Worm (Caenorhabditis elegans) whole organism, L2 larva: ENCODE data around the gene C09F9.2.

Experiments
- F13H6.1 ChIP-seq: sonication (generic microtip); optimal IDR thresholded peaks from 2 replicates; lab custom pipeline; 2016; ENCODE audit warnings: missing genetic modification characterization, missing compliant biosample characterization
- R02D3.7 ChIP-seq: fragments of 150-350 bp; optimal IDR thresholded peaks from 2 replicates; lab custom pipeline; 2014; ENCODE audit warnings: missing biosample characterization, missing genetic modification characterization
- Y55F3AM.14 ChIP-seq: fragments of 200-800 bp; sonication (Bioruptor generic); optimal IDR thresholded peaks from 2 replicates; lab custom pipeline; 2018; ENCODE audit warnings: mild to moderate bottlenecking, missing genetic modification characterization, missing compliant biosample characterization
- ZK546.5 ChIP-seq: sonication (generic microtip); optimal IDR thresholded peaks from 2 replicates; lab custom pipeline; 2017; ENCODE audit warnings: missing biosample characterization, missing genetic modification characterization
- alr-1 ChIP-seq: fragments of 150-350 bp; optimal IDR thresholded peaks from 2 replicates; lab custom pipeline; 2014; ENCODE audit warnings: missing biosample characterization, missing genetic modification characterization
- ceh-16 ChIP-seq: fragments of 150-350 bp; optimal IDR thresholded peaks from 2 replicates; lab custom pipeline; 2014; ENCODE audit warnings: missing biosample characterization, missing genetic modification characterization
- ceh-82 ChIP-seq: fragments of 150-350 bp; optimal IDR thresholded peaks from 2 replicates; lab custom pipeline; 2014; ENCODE audit warnings: missing biosample characterization, missing genetic modification characterization
- crh-2 ChIP-seq: sonication (generic microtip); optimal IDR thresholded peaks from 2 replicates; lab custom pipeline; 2017; ENCODE audit warnings: missing biosample characterization, missing genetic modification characterization
- dmd-4 ChIP-seq: sonication (generic microtip); optimal IDR thresholded peaks from 2 replicates; lab custom pipeline; 2017; ENCODE audit warnings: missing biosample characterization, missing genetic modification characterization
- egl-27 ChIP-seq: sonication (generic microtip); optimal IDR thresholded peaks from 3 replicates; lab custom pipeline; 2017; ENCODE audit warnings: missing biosample characterization, missing genetic modification reagents, missing genetic modification characterization
- gmeb-1 ChIP-seq: fragments of 150-350 bp; optimal IDR thresholded peaks from 2 replicates; lab custom pipeline; 2014; ENCODE audit warnings: missing biosample characterization, missing genetic modification characterization
- lin-11 ChIP-seq: fragments of 150-350 bp; sonication (generic microtip); optimal IDR thresholded peaks from 2 replicates; lab custom pipeline; 2014; ENCODE audit warnings: missing biosample characterization, missing genetic modification characterization, inconsistent platforms, mixed read lengths
- lin-39 ChIP-seq: fragments of 150-350 bp; optimal IDR thresholded peaks from 2 replicates; lab custom pipeline; 2014; ENCODE audit warnings: missing biosample characterization, missing genetic modification reagents, missing genetic modification characterization
- lsy-2 ChIP-seq, 2 experiments: fragments of 150-350 bp in 1 of 2; sonication (generic microtip) in 1 of 2; optimal IDR thresholded peaks; 2 replicates each; lab custom pipeline; 2014 to 2017; ENCODE audit warnings: missing biosample characterization in 2 of 2, missing genetic modification characterization in 2 of 2
- mab-5 ChIP-seq: fragments of 150-350 bp; optimal IDR thresholded peaks from 2 replicates; lab custom pipeline; 2014; ENCODE audit warnings: missing biosample characterization, missing genetic modification characterization
- mbf-1 ChIP-seq: sonication (generic microtip); optimal IDR thresholded peaks from 2 replicates; lab custom pipeline; 2017; ENCODE audit warnings: missing biosample characterization, missing genetic modification characterization
- nhr-12 ChIP-seq: fragments of 150-350 bp; optimal IDR thresholded peaks from 2 replicates; lab custom pipeline; 2014; ENCODE audit warnings: missing biosample characterization, missing genetic modification characterization
- nhr-129 ChIP-seq: fragments of 150-350 bp; optimal IDR thresholded peaks from 2 replicates; lab custom pipeline; 2014; ENCODE audit warnings: missing biosample characterization, missing genetic modification characterization
- nhr-21 ChIP-seq: fragments of 150-350 bp; optimal IDR thresholded peaks from 2 replicates; lab custom pipeline; 2014; ENCODE audit warnings: missing biosample characterization, missing genetic modification characterization
- nhr-23 ChIP-seq: fragments of 150-350 bp; optimal IDR thresholded peaks from 2 replicates; lab custom pipeline; 2014; ENCODE audit warnings: missing biosample characterization, missing genetic modification reagents, missing genetic modification characterization
- nhr-25 ChIP-seq: fragments of 150-350 bp; sonication (generic microtip); optimal IDR thresholded peaks from 3 replicates; lab custom pipeline; 2014; ENCODE audit warnings: missing biosample characterization, missing genetic modification characterization
- peb-1 ChIP-seq: fragments of 150-350 bp; optimal IDR thresholded peaks from 2 replicates; lab custom pipeline; 2014; ENCODE audit warnings: missing biosample characterization, missing genetic modification characterization
- sem-4 ChIP-seq: fragments of 150-350 bp; optimal IDR thresholded peaks from 2 replicates; lab custom pipeline; 2014; ENCODE audit warnings: missing biosample characterization, missing genetic modification reagents, missing genetic modification characterization
- sma-9 ChIP-seq, 2 experiments: fragments of 150-350 bp in 1 of 2; sonication (generic microtip) in 1 of 2; optimal IDR thresholded peaks; 2 replicates each; lab custom pipeline; 2014 to 2016; ENCODE audit warnings: missing genetic modification characterization in 2 of 2, mild to moderate bottlenecking in 1 of 2, missing biosample characterization in 1 of 2, missing compliant biosample characterization in 1 of 2, missing genetic modification reagents in 1 of 2, moderate library complexity in 1 of 2
- snpc-4 ChIP-seq: fragments of 150-350 bp; optimal IDR thresholded peaks from 2 replicates; lab custom pipeline; 2014; ENCODE audit warnings: missing biosample characterization, missing genetic modification characterization
- unc-39 ChIP-seq: fragments of 150-350 bp; optimal IDR thresholded peaks from 2 replicates; lab custom pipeline; 2014; ENCODE audit warnings: missing biosample characterization, missing genetic modification characterization
- unc-62 ChIP-seq: fragments of 150-350 bp; optimal IDR thresholded peaks from 2 replicates; lab custom pipeline; 2014; ENCODE audit warnings: missing biosample characterization, missing genetic modification reagents, missing genetic modification characterization
- zag-1 ChIP-seq: fragments of 150-350 bp; optimal IDR thresholded peaks from 2 replicates; lab custom pipeline; 2014; ENCODE audit warnings: missing biosample characterization, missing genetic modification characterization
- ztf-4 ChIP-seq: fragments of 150-350 bp; optimal IDR thresholded peaks from 2 replicates; lab custom pipeline; 2014; ENCODE audit warnings: missing biosample characterization, missing genetic modification characterization

Gene C09F9.2

ce11 chrII:14684377-14684776, 20.9 kb upstream of the C09F9.2 start, which contains the start of gene unc-52:
TSS of gene unc-52 (minus strand) at chrII:14684456.
- TF ChIP-seq F13H6.1 (peak; percentile 34), nhr-129 (tag; lab: Kevin White, UChicago) (no peak), nhr-21 (tag; lab: Kevin White, UChicago) (no peak), sma-9 (GFP tag; optimal IDR thresholded peaks at IDR 0.05; lab: Kevin White, UChicago) (no peak), sma-9 (tag; optimal IDR thresholded peaks at IDR 0.05; lab: Kevin White, UChicago) (no peak), egl-27 (tag; lab: Kevin White, UChicago) (no peak), alr-1 (tag; lab: Kevin White, UChicago) (no peak)
- TF ChIP-seq, all 48 proteins: peak for 1

ce11 chrII:14695201-14695600, 10.1 kb upstream of the C09F9.2 start, which contains the start of gene K02B7.3:
TSS of gene K02B7.3 (minus strand) at chrII:14695301.
- no peak for TF ChIP-seq ztf-4 (tag; lab: Kevin White, UChicago)
- TF ChIP-seq snpc-4 (tag; lab: Kevin White, UChicago) = no peak
- no peak for TF ChIP-seq dmd-4
- TF ChIP-seq sem-4 (tag; lab: Kevin White, UChicago) = no peak
- TF ChIP-seq nhr-25 = no peak
- TF ChIP-seq crh-2 (tag; lab: Kevin White, UChicago) = no peak
- TF ChIP-seq Y55F3AM.14 (GFP tag; lab: Kevin White, UChicago) = no peak
- no peak for TF ChIP-seq zag-1 (tag; lab: Kevin White, UChicago)
- no peak for TF ChIP-seq ZK546.5 (tag; lab: Kevin White, UChicago)
- TF ChIP-seq, all 48 proteins: peak for 0

ce11 chrII:14698057-14698456, 7.3 kb upstream of the C09F9.2 start, which contains the start of gene C09F9.1:
TSS of gene C09F9.1 (plus strand) at chrII:14698357.
- TF ChIP-seq sem-4 (tag; lab: Kevin White, UChicago) (no peak), peb-1 (tag; lab: Kevin White, UChicago) (no peak), F13H6.1 (no peak), nhr-12 (tag; lab: Kevin White, UChicago) (no peak), egl-27 (tag; lab: Kevin White, UChicago) (no peak), nhr-21 (tag; lab: Kevin White, UChicago) (no peak), ceh-82 (tag; lab: Kevin White, UChicago) (no peak), unc-62 (GFP tag; lab: Kevin White, UChicago) (no peak), R02D3.7 (tag; lab: Kevin White, UChicago) (no peak), nhr-23 (tag; lab: Kevin White, UChicago) (no peak), lin-11 (no peak), gmeb-1 (no peak), Y55F3AM.14 (GFP tag; lab: Kevin White, UChicago) (no peak), lin-39 (tag; lab: Kevin White, UChicago) (no peak), nhr-25 (no peak), alr-1 (tag; lab: Kevin White, UChicago) (no peak)

- TF ChIP-seq ceh-82 (tag; lab: Kevin White, UChicago) = no peak
- no peak for TF ChIP-seq lin-11
- no peak for TF ChIP-seq gmeb-1
- peak; percentile 1 for TF ChIP-seq nhr-21 (tag; lab: Kevin White, UChicago)
- TF ChIP-seq ceh-16 (tag; lab: Kevin White, UChicago) = no peak
- TF ChIP-seq alr-1 (tag; lab: Kevin White, UChicago) = no peak
- TF ChIP-seq nhr-23 (tag; lab: Kevin White, UChicago) = no peak
- TF ChIP-seq mab-5 (tag; lab: Kevin White, UChicago) = no peak
- no peak for TF ChIP-seq lsy-2 (tag; optimal IDR thresholded peaks at IDR 0.05; lab: Kevin White, UChicago)
Measured at ce11 chrII:14700096-14700495, 5.2 kb upstream of the C09F9.2 start.

- TF ChIP-seq unc-39 (tag; lab: Kevin White, UChicago) (no peak), lin-39 (tag; lab: Kevin White, UChicago) (no peak), mbf-1 (tag; lab: Kevin White, UChicago) (no peak), nhr-25 (no peak), ceh-82 (tag; lab: Kevin White, UChicago) (no peak), crh-2 (tag; lab: Kevin White, UChicago) (no peak), nhr-23 (tag; lab: Kevin White, UChicago) (no peak), snpc-4 (tag; lab: Kevin White, UChicago) (no peak)
Measured at ce11 chrII:14701581-14701980, 3.7 kb upstream of the C09F9.2 start.

ce11 chrII:14703232-14703926, 1.9 kb upstream of the C09F9.2 start:
- TF ChIP-seq sma-9 (GFP tag; optimal IDR thresholded peaks at IDR 0.05; lab: Kevin White, UChicago) (peak; percentile 26), sma-9 (tag; optimal IDR thresholded peaks at IDR 0.05; lab: Kevin White, UChicago) (no peak), crh-2 (tag; lab: Kevin White, UChicago) (no peak), ztf-4 (tag; lab: Kevin White, UChicago) (no peak), nhr-23 (tag; lab: Kevin White, UChicago) (no peak)
